Worm (Caenorhabditis elegans) whole organism, L2 larva: ENCODE results near the gene mlc-5.

ENCODE experiments used
- C34F6.9 ChIP-seq: fragments of 150-350 bp; optimal IDR thresholded peaks from 2 replicates; lab custom pipeline; 2014; ENCODE audit warnings: missing biosample characterization, missing genetic modification characterization
- F13H6.1 ChIP-seq: sonication (generic microtip); optimal IDR thresholded peaks from 2 replicates; lab custom pipeline; 2016; ENCODE audit warnings: missing genetic modification characterization, missing compliant biosample characterization
- R02D3.7 ChIP-seq: fragments of 150-350 bp; optimal IDR thresholded peaks from 2 replicates; lab custom pipeline; 2014; ENCODE audit warnings: missing biosample characterization, missing genetic modification characterization
- Y55F3AM.14 ChIP-seq: fragments of 200-800 bp; sonication (Bioruptor generic); optimal IDR thresholded peaks from 2 replicates; lab custom pipeline; 2018; ENCODE audit warnings: mild to moderate bottlenecking, missing genetic modification characterization, missing compliant biosample characterization
- ZK546.5 ChIP-seq: sonication (generic microtip); optimal IDR thresholded peaks from 2 replicates; lab custom pipeline; 2017; ENCODE audit warnings: missing biosample characterization, missing genetic modification characterization
- ama-1 ChIP-seq: fragments of 150-350 bp; optimal IDR thresholded peaks from 2 replicates; lab custom pipeline; 2018; ENCODE audit warnings: inconsistent platforms
- ceh-16 ChIP-seq: fragments of 150-350 bp; optimal IDR thresholded peaks from 2 replicates; lab custom pipeline; 2014; ENCODE audit warnings: missing biosample characterization, missing genetic modification characterization
- crh-2 ChIP-seq: sonication (generic microtip); optimal IDR thresholded peaks from 2 replicates; lab custom pipeline; 2017; ENCODE audit warnings: missing biosample characterization, missing genetic modification characterization
- dmd-4 ChIP-seq: sonication (generic microtip); optimal IDR thresholded peaks from 2 replicates; lab custom pipeline; 2017; ENCODE audit warnings: missing biosample characterization, missing genetic modification characterization
- egl-27 ChIP-seq: sonication (generic microtip); optimal IDR thresholded peaks from 3 replicates; lab custom pipeline; 2017; ENCODE audit warnings: missing biosample characterization, missing genetic modification reagents, missing genetic modification characterization
- elt-3 ChIP-seq: sonication (generic microtip); optimal IDR thresholded peaks from 2 replicates; lab custom pipeline; 2017; ENCODE audit warnings: missing biosample characterization, missing genetic modification characterization
- fos-1 ChIP-seq: fragments of 150-350 bp; optimal IDR thresholded peaks from 2 replicates; lab custom pipeline; 2014; ENCODE audit warnings: missing biosample characterization, missing genetic modification characterization
- gmeb-1 ChIP-seq: fragments of 150-350 bp; optimal IDR thresholded peaks from 2 replicates; lab custom pipeline; 2014; ENCODE audit warnings: missing biosample characterization, missing genetic modification characterization
- lin-11 ChIP-seq: fragments of 150-350 bp; sonication (generic microtip); optimal IDR thresholded peaks from 2 replicates; lab custom pipeline; 2014; ENCODE audit warnings: missing biosample characterization, missing genetic modification characterization, inconsistent platforms, mixed read lengths
- lin-13 ChIP-seq: fragments of 150-350 bp; optimal IDR thresholded peaks from 2 replicates; lab custom pipeline; 2014; ENCODE audit warnings: missing biosample characterization, missing genetic modification reagents, missing genetic modification characterization
- lin-39 ChIP-seq: fragments of 150-350 bp; optimal IDR thresholded peaks from 2 replicates; lab custom pipeline; 2014; ENCODE audit warnings: missing biosample characterization, missing genetic modification reagents, missing genetic modification characterization
- mab-5 ChIP-seq: fragments of 150-350 bp; optimal IDR thresholded peaks from 2 replicates; lab custom pipeline; 2014; ENCODE audit warnings: missing biosample characterization, missing genetic modification characterization
- mbf-1 ChIP-seq: sonication (generic microtip); optimal IDR thresholded peaks from 2 replicates; lab custom pipeline; 2017; ENCODE audit warnings: missing biosample characterization, missing genetic modification characterization
- mdl-1 ChIP-seq, 2 experiments: fragments of 150-350 bp in 1 of 2; sonication (generic microtip) in 1 of 2; optimal IDR thresholded peaks; 2 replicates each; lab custom pipeline; 2017; ENCODE audit warnings: missing biosample characterization in 2 of 2, missing genetic modification characterization in 2 of 2
- nhr-10 ChIP-seq: sonication (generic microtip); optimal IDR thresholded peaks from 2 replicates; lab custom pipeline; 2017; ENCODE audit warnings: missing biosample characterization, missing genetic modification characterization
- nhr-11 ChIP-seq: fragments of 150-350 bp; optimal IDR thresholded peaks from 2 replicates; lab custom pipeline; 2014; ENCODE audit warnings: missing biosample characterization, missing genetic modification characterization
- nhr-12 ChIP-seq: fragments of 150-350 bp; optimal IDR thresholded peaks from 2 replicates; lab custom pipeline; 2014; ENCODE audit warnings: missing biosample characterization, missing genetic modification characterization
- nhr-129 ChIP-seq: fragments of 150-350 bp; optimal IDR thresholded peaks from 2 replicates; lab custom pipeline; 2014; ENCODE audit warnings: missing biosample characterization, missing genetic modification characterization
- nhr-21 ChIP-seq: fragments of 150-350 bp; optimal IDR thresholded peaks from 2 replicates; lab custom pipeline; 2014; ENCODE audit warnings: missing biosample characterization, missing genetic modification characterization
- nhr-23 ChIP-seq: fragments of 150-350 bp; optimal IDR thresholded peaks from 2 replicates; lab custom pipeline; 2014; ENCODE audit warnings: missing biosample characterization, missing genetic modification reagents, missing genetic modification characterization
- nhr-77 ChIP-seq: fragments of 150-350 bp; optimal IDR thresholded peaks from 2 replicates; lab custom pipeline; 2014; ENCODE audit warnings: missing biosample characterization, missing genetic modification characterization
- peb-1 ChIP-seq: fragments of 150-350 bp; optimal IDR thresholded peaks from 2 replicates; lab custom pipeline; 2014; ENCODE audit warnings: missing biosample characterization, missing genetic modification characterization
- sma-3 ChIP-seq: sonication (generic microtip); optimal IDR thresholded peaks from 2 replicates; lab custom pipeline; 2016; ENCODE audit warnings: missing genetic modification reagents, missing genetic modification characterization, missing compliant biosample characterization
- sma-9 ChIP-seq, 2 experiments: fragments of 150-350 bp in 1 of 2; sonication (generic microtip) in 1 of 2; optimal IDR thresholded peaks; 2 replicates each; lab custom pipeline; 2014 to 2016; ENCODE audit warnings: missing genetic modification characterization in 2 of 2, mild to moderate bottlenecking in 1 of 2, missing biosample characterization in 1 of 2, missing compliant biosample characterization in 1 of 2, missing genetic modification reagents in 1 of 2, moderate library complexity in 1 of 2
- snpc-4 ChIP-seq: fragments of 150-350 bp; optimal IDR thresholded peaks from 2 replicates; lab custom pipeline; 2014; ENCODE audit warnings: missing biosample characterization, missing genetic modification characterization
- unc-55 ChIP-seq: fragments of 150-350 bp; sonication (generic microtip); optimal IDR thresholded peaks from 3 replicates; lab custom pipeline; 2014; ENCODE audit warnings: missing biosample characterization, missing genetic modification reagents, missing genetic modification characterization
- unc-62 ChIP-seq: fragments of 150-350 bp; optimal IDR thresholded peaks from 2 replicates; lab custom pipeline; 2014; ENCODE audit warnings: missing biosample characterization, missing genetic modification reagents, missing genetic modification characterization
- zag-1 ChIP-seq: fragments of 150-350 bp; optimal IDR thresholded peaks from 2 replicates; lab custom pipeline; 2014; ENCODE audit warnings: missing biosample characterization, missing genetic modification characterization
- ztf-1 ChIP-seq: fragments of 200-800 bp; sonication (Bioruptor generic); conservative IDR thresholded peaks from 2 replicates; pipeline ENCODE4 v1.3.6; 2022; ENCODE audit warnings: missing genetic modification characterization, missing compliant biosample characterization
- ztf-11 ChIP-seq: sonication (generic microtip); optimal IDR thresholded peaks from 2 replicates; lab custom pipeline; 2017; ENCODE audit warnings: missing biosample characterization, missing genetic modification characterization
- ztf-4 ChIP-seq: fragments of 150-350 bp; optimal IDR thresholded peaks from 2 replicates; lab custom pipeline; 2014; ENCODE audit warnings: missing biosample characterization, missing genetic modification characterization

mlc-5 gene

DNA sequence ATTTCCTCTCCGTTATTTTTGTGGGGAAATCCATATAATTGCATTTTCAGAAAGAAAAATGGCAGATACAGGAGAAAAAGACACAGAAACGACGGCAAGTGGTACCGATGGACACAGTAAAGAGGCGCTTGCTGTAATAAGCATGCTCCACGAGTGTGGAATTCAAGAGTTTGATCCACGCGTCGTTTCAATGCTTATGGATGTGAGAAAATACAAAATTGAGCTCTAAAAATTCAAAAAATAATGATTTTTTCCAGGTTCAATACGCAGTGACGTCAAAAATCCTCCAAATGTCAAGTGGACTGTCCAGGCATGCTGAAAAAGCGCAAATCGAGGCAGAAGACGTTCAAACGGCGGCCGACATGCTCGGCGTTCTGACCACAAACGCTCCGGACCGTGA is 1.1 kb downstream of the mlc-5 start, which contains the start of gene taf-9:
taf-9 (plus strand) TSS at position 51 of the 400 bp plus-strand sequence.
- TF ChIP-seq nhr-129 (tag; lab: Kevin White, UChicago) (no peak), mbf-1 (tag; lab: Kevin White, UChicago) (no peak), nhr-10 (tag; lab: Kevin White, UChicago) (no peak), ztf-1 (GFP tag; lab: Robert Waterston, UW) (no peak), ztf-4 (no peak), nhr-23 (tag; lab: Kevin White, UChicago) (no peak), nhr-21 (no peak), elt-3 (tag; lab: Kevin White, UChicago) (no peak), nhr-12 (tag; lab: Kevin White, UChicago) (no peak), Y55F3AM.14 (GFP tag; lab: Kevin White, UChicago) (no peak), ZK546.5 (tag; lab: Kevin White, UChicago) (no peak), lin-11 (tag; lab: Kevin White, UChicago) (no peak), peb-1 (tag; lab: Kevin White, UChicago) (no peak), crh-2 (tag; lab: Kevin White, UChicago) (no peak)

- TF ChIP-seq sma-3 (GFP tag; lab: Kevin White, UChicago) (no peak), snpc-4 (tag; lab: Kevin White, UChicago) (no peak), lin-13 (GFP tag; lab: Kevin White, UChicago) (peak; percentile 26)
- TF ChIP-seq, all 48 proteins: peak for 1
Measured at ce11 chrIII:13625650-13626430, 2.7 kb downstream of the mlc-5 start.

ce11 chrIII:13626692-13627091 is 3.6 kb downstream of the mlc-5 start, which contains the start of gene T12D8.5:
Gene T12D8.5, minus strand, starts transcription at chrIII:13626786.
- TF ChIP-seq F13H6.1 (tag; lab: Kevin White, UChicago): peak; percentile 22
- TF ChIP-seq unc-55 (GFP tag; lab: Kevin White, UChicago): no peak
- TF ChIP-seq nhr-12 (tag; lab: Kevin White, UChicago): no peak
- peak; percentile 34 for TF ChIP-seq sma-9 (GFP tag; optimal IDR thresholded peaks at IDR 0.05; lab: Kevin White, UChicago)
- TF ChIP-seq sma-9 (tag; optimal IDR thresholded peaks at IDR 0.05; lab: Kevin White, UChicago): no peak
- TF ChIP-seq ztf-4: no peak
- peak; percentile 62 for TF ChIP-seq fos-1 (tag; lab: Kevin White, UChicago)
- peak; percentile 39 for TF ChIP-seq gmeb-1 (tag; lab: Kevin White, UChicago)
- TF ChIP-seq ztf-1 (GFP tag; lab: Robert Waterston, UW): no peak
- TF ChIP-seq crh-2 (tag; lab: Kevin White, UChicago): peak; percentile 67

DNA sequence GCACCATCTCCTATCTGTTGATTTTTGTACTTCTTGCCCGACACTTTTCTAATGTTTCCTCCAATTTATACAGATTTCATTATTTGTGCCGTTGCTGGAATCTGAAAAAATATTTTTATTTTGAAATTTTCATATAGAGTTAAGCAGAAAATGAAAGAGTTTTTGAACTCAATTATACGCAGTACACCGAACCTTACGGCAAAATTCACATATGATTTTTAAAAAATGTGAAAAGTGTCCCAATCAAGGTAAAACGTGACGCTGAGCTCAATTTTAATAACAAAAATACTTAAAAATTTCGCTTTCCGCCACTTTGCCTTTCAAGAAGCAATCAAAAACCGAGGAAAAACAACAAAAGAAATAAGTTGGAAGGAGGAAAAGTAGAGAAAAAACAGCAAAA is 7.6 kb downstream of the mlc-5 start, which contains the start of gene arrd-17:
arrd-17 (minus strand) TSS at position 101 of the 400 bp plus-strand sequence.
- TF ChIP-seq lin-13 (GFP tag; lab: Kevin White, UChicago): no peak
- TF ChIP-seq nhr-77: no peak
- no peak for TF ChIP-seq C34F6.9
- TF ChIP-seq sma-9 (GFP tag; optimal IDR thresholded peaks at IDR 0.05; lab: Kevin White, UChicago): no peak
- TF ChIP-seq sma-9 (tag; optimal IDR thresholded peaks at IDR 0.05; lab: Kevin White, UChicago): no peak
- no peak for TF ChIP-seq mdl-1 (tag; optimal IDR thresholded peaks at IDR 0.05; lab: Kevin White, UChicago)
- TF ChIP-seq nhr-23 (tag; lab: Kevin White, UChicago): no peak
- TF ChIP-seq nhr-10 (tag; lab: Kevin White, UChicago): no peak
- TF ChIP-seq R02D3.7 (tag; lab: Kevin White, UChicago): no peak
- TF ChIP-seq dmd-4: no peak
- no peak for TF ChIP-seq ztf-4
- TF ChIP-seq mab-5 (tag; lab: Kevin White, UChicago): no peak
- TF ChIP-seq nhr-12 (tag; lab: Kevin White, UChicago): no peak
- no peak for TF ChIP-seq snpc-4 (tag; lab: Kevin White, UChicago)
- no peak for TF ChIP-seq nhr-11 (tag; lab: Kevin White, UChicago)
- no peak for TF ChIP-seq mbf-1 (tag; lab: Kevin White, UChicago)
- no peak for TF ChIP-seq Y55F3AM.14 (GFP tag; lab: Kevin White, UChicago)
- TF ChIP-seq ama-1 (lab: Kevin White, UChicago): no peak
- TF ChIP-seq zag-1 (tag; lab: Kevin White, UChicago): no peak

- TF ChIP-seq ztf-11 (tag; lab: Kevin White, UChicago) (no peak), crh-2 (tag; lab: Kevin White, UChicago) (no peak), egl-27 (no peak), unc-55 (GFP tag; lab: Kevin White, UChicago) (peak; percentile 12), fos-1 (tag; lab: Kevin White, UChicago) (no peak), gmeb-1 (tag; lab: Kevin White, UChicago) (no peak), unc-62 (GFP tag; lab: Kevin White, UChicago) (no peak), ceh-16 (tag; lab: Kevin White, UChicago) (no peak), lin-39 (no peak)
Measured at ce11 chrIII:13633826-13634225, 10.7 kb downstream of the mlc-5 start.
